Worm (Caenorhabditis elegans) whole organism, young adult: Measurements from ENCODE around the gene F53B3.5.

Source experiments
- F10E7.11 ChIP-seq: sonication (generic microtip); optimal IDR thresholded peaks from 2 replicates; lab custom pipeline; 2017; ENCODE audit warnings: mild to moderate bottlenecking, missing genetic modification characterization, moderate library complexity, missing compliant biosample characterization
- akir-1 ChIP-seq: fragments of 200-800 bp; sonication (Bioruptor generic); optimal IDR thresholded peaks from 2 replicates; lab custom pipeline; 2018; ENCODE audit warnings: mild to moderate bottlenecking, missing genetic modification characterization, moderate library complexity, missing compliant biosample characterization
- pha-4 ChIP-seq: fragments of 150-350 bp; sonication (generic microtip); optimal IDR thresholded peaks from 2 replicates; lab custom pipeline; 2014; ENCODE audit warnings: missing biosample characterization, missing genetic modification reagents, missing genetic modification characterization
- snpc-4 ChIP-seq, 5 experiments: fragments of 150-350 bp in 1 of 5; sonication (generic microtip) in 4 of 5; optimal IDR thresholded peaks; 2 replicates each; lab custom pipeline; 2014 to 2018; ENCODE audit warnings: missing genetic modification characterization in 5 of 5, missing biosample characterization in 3 of 5, antibody characterized with exemption in 2 of 5, mild to moderate bottlenecking in 2 of 5, missing compliant biosample characterization in 2 of 5, missing genotype in 2 of 5, moderate library complexity in 2 of 5, missing genetic modification reagents in 1 of 5
- sptf-2 ChIP-seq: fragments of 200-800 bp; sonication (Bioruptor generic); optimal IDR thresholded peaks from 2 replicates; lab custom pipeline; 2018; ENCODE audit warnings: mild to moderate bottlenecking, missing genetic modification characterization, missing compliant biosample characterization
- tbx-9 ChIP-seq: sonication (generic microtip); optimal IDR thresholded peaks from 2 replicates; lab custom pipeline; 2016; ENCODE audit warnings: borderline replicate concordance, missing genetic modification characterization, inconsistent platforms, missing compliant biosample characterization

ce11 chrX:2862372-2862771, 17.0 kb downstream of the F53B3.5 start, which contains the start of gene comt-1:
- TF ChIP-seq sptf-2, result no peak
- no peak for TF ChIP-seq akir-1
- no peak for TF ChIP-seq tbx-9 (tag; lab: Kevin White, UChicago)
- no peak for TF ChIP-seq snpc-4 (GFP tag; optimal IDR thresholded peaks at IDR 0.05; lab: Kevin White, UChicago)
- no peak for TF ChIP-seq snpc-4 (tag; optimal IDR thresholded peaks at IDR 0.05; lab: Kevin White, UChicago)
- TF ChIP-seq F10E7.11 (tag; lab: Kevin White, UChicago), result no peak
- TF ChIP-seq pha-4 (tag; lab: Kevin White, UChicago), result no peak
